Fruit fly (Drosophila melanogaster) whole organism, adult: ENCODE data around the gene CG14932.

ENCODE experiments used
- CG11617 ChIP-seq: fragments of 200-800 bp; sonication (Bioruptor generic); optimal IDR thresholded peaks from 2 replicates; lab custom pipeline; 2017; ENCODE audit warnings: mild to moderate bottlenecking, missing biosample characterization, missing genetic modification reagents, missing genetic modification characterization
- CG12768 ChIP-seq: fragments of 200-800 bp; sonication (Bioruptor generic); optimal IDR thresholded peaks from 2 replicates; lab custom pipeline; 2017; ENCODE audit warnings: missing biosample characterization, missing genetic modification characterization, mild to moderate bottlenecking, moderate library complexity, missing genetic modification reagents
- CG14711 ChIP-seq: fragments of 200-800 bp; sonication (Bioruptor generic); optimal IDR thresholded peaks from 2 replicates; lab custom pipeline; 2018; ENCODE audit warnings: missing biosample characterization, mild to moderate bottlenecking, missing genetic modification characterization, moderate library complexity
- CG1620 ChIP-seq: fragments of 200-800 bp; sonication (Bioruptor generic); optimal IDR thresholded peaks from 2 replicates; lab custom pipeline; 2016; ENCODE audit warnings: missing biosample characterization, missing genetic modification characterization
- CG33017 ChIP-seq: fragments of 200-800 bp; sonication (Bioruptor generic); optimal IDR thresholded peaks from 2 replicates; lab custom pipeline; 2018; ENCODE audit warnings: missing biosample characterization, mild to moderate bottlenecking, missing genetic modification characterization, moderate library complexity
- CG5204 ChIP-seq: fragments of 200-800 bp; sonication (Bioruptor generic); optimal IDR thresholded peaks from 2 replicates; lab custom pipeline; 2016; ENCODE audit warnings: missing biosample characterization, missing genetic modification characterization
- CG7045 ChIP-seq: fragments of 200-800 bp; sonication (Bioruptor generic); optimal IDR thresholded peaks from 2 replicates; lab custom pipeline; 2017; ENCODE audit warnings: missing biosample characterization, mild to moderate bottlenecking, missing genetic modification characterization
- CG7101 ChIP-seq: fragments of 200-800 bp; sonication (Bioruptor generic); optimal IDR thresholded peaks from 2 replicates; lab custom pipeline; 2018; ENCODE audit warnings: missing biosample characterization, mild to moderate bottlenecking, missing genetic modification characterization, moderate library complexity
- Clk ChIP-seq: fragments of 200-800 bp; sonication (Bioruptor generic); optimal IDR thresholded peaks from 2 replicates; lab custom pipeline; 2017; ENCODE audit warnings: missing biosample characterization, missing genetic modification characterization
- Crg-1 ChIP-seq: fragments of 200-800 bp; sonication (Bioruptor generic); optimal IDR thresholded peaks from 2 replicates; lab custom pipeline; 2016; ENCODE audit warnings: missing biosample characterization, missing genetic modification characterization
- Hr96 ChIP-seq: fragments of 200-800 bp; sonication (Bioruptor generic); optimal IDR thresholded peaks from 2 replicates; lab custom pipeline; 2016; ENCODE audit warnings: missing biosample characterization, missing genetic modification characterization
- Mnt ChIP-seq: fragments of 200-800 bp; sonication (Bioruptor generic); optimal IDR thresholded peaks from 2 replicates; lab custom pipeline; 2016; ENCODE audit warnings: missing biosample characterization, mild to moderate bottlenecking, missing genetic modification characterization
- bab1 ChIP-seq: fragments of 200-800 bp; sonication (Bioruptor generic); optimal IDR thresholded peaks from 3 replicates; lab custom pipeline; 2019; ENCODE audit warnings: missing biosample characterization, mild to moderate bottlenecking, missing genetic modification characterization, moderate library complexity
- cic ChIP-seq: fragments of 200-800 bp; sonication (Bioruptor generic); optimal IDR thresholded peaks from 2 replicates; lab custom pipeline; 2017; ENCODE audit warnings: missing biosample characterization, mild to moderate bottlenecking, missing genetic modification characterization, moderate library complexity
- cnc ChIP-seq, 2 experiments: fragments of >200 bp; optimal IDR thresholded peaks; 2 replicates each; lab custom pipeline; 2017
- kay ChIP-seq: fragments of 200-800 bp; sonication (Bioruptor generic); peaks from one replicate; lab custom pipeline; 2016; ENCODE audit warnings: missing biosample characterization, missing genetic modification characterization, borderline replicate concordance
- ovo ChIP-seq: fragments of 200-800 bp; sonication (Bioruptor generic); optimal IDR thresholded peaks from 2 replicates; lab custom pipeline; 2016; ENCODE audit warnings: missing biosample characterization, missing genetic modification characterization
- pad ChIP-seq: fragments of 200-800 bp; sonication (Bioruptor generic); optimal IDR thresholded peaks from 3 replicates; lab custom pipeline; 2017; ENCODE audit warnings: missing biosample characterization, missing genetic modification characterization, mild to moderate bottlenecking, moderate library complexity, missing genetic modification reagents
- tj ChIP-seq: fragments of 200-800 bp; sonication (Bioruptor generic); optimal IDR thresholded peaks from 3 replicates; lab custom pipeline; 2017; ENCODE audit warnings: missing biosample characterization, mild to moderate bottlenecking, missing genetic modification characterization, moderate library complexity
- toe ChIP-seq: fragments of 200-800 bp; sonication (Bioruptor generic); optimal IDR thresholded peaks from 2 replicates; lab custom pipeline; 2016; ENCODE audit warnings: missing biosample characterization, missing genetic modification characterization

CG14932 gene

dm6 chr2L:11837413-11837812 is 47.7 kb downstream of the CG14932 start, which contains the start of gene Sfp33A2:
Gene Sfp33A2 (plus strand): TSS chr2L:11837713.
- TF ChIP-seq CG1620 (GFP tag; lab: Kevin White, UChicago) (no peak), CG11617 (GFP tag; lab: Kevin White, UChicago) (no peak), ovo (GFP tag; lab: Kevin White, UChicago) (no peak), cnc (optimal IDR thresholded peaks at IDR 0.05; lab: Kevin White, UChicago) (no peak), CG7101 (tag; lab: Kevin White, UChicago) (no peak), CG12768 (no peak), Crg-1 (GFP tag; lab: Kevin White, UChicago) (no peak), CG5204 (GFP tag; lab: Kevin White, UChicago) (no peak), CG14711 (tag; lab: Kevin White, UChicago) (no peak), Mnt (GFP tag; lab: Kevin White, UChicago) (no peak), CG33017 (tag; lab: Kevin White, UChicago) (no peak), toe (no peak), cic (GFP tag; lab: Kevin White, UChicago) (no peak), tj (GFP tag; lab: Kevin White, UChicago) (no peak), Hr96 (GFP tag; lab: Kevin White, UChicago) (no peak), kay (GFP tag; lab: Kevin White, UChicago) (no peak), Clk (GFP tag; lab: Kevin White, UChicago) (no peak), CG7045 (GFP tag; lab: Kevin White, UChicago) (no peak), bab1 (GFP tag; lab: Kevin White, UChicago) (no peak)

- TF ChIP-seq CG5204 (GFP tag; lab: Kevin White, UChicago) = no peak
- TF ChIP-seq tj (GFP tag; lab: Kevin White, UChicago) = no peak
- TF ChIP-seq bab1 (GFP tag; lab: Kevin White, UChicago) = no peak
- TF ChIP-seq Hr96 (GFP tag; lab: Kevin White, UChicago) = no peak
- no peak for TF ChIP-seq Clk (GFP tag; lab: Kevin White, UChicago)
- TF ChIP-seq CG1620 (GFP tag; lab: Kevin White, UChicago) = no peak
- TF ChIP-seq Mnt (GFP tag; lab: Kevin White, UChicago) = no peak
- TF ChIP-seq pad = no peak
- TF ChIP-seq CG33017 (tag; lab: Kevin White, UChicago) = no peak
- TF ChIP-seq ovo (GFP tag; lab: Kevin White, UChicago) = no peak
- no peak for TF ChIP-seq CG14711 (tag; lab: Kevin White, UChicago)
- TF ChIP-seq CG12768 = no peak
- no peak for TF ChIP-seq cic (GFP tag; lab: Kevin White, UChicago)
- TF ChIP-seq CG7045 (GFP tag; lab: Kevin White, UChicago) = no peak
- no peak for TF ChIP-seq CG7101 (tag; lab: Kevin White, UChicago)
- TF ChIP-seq kay (GFP tag; lab: Kevin White, UChicago) = no peak
- TF ChIP-seq Crg-1 (GFP tag; lab: Kevin White, UChicago) = no peak
- no peak for TF ChIP-seq toe
Observed at dm6 chr2L:11839612-11840011, 49.9 kb downstream of the CG14932 start, which contains the start of gene Sfp33A3. Gene Sfp33A3 (plus strand): TSS chr2L:11839912.

DNA sequence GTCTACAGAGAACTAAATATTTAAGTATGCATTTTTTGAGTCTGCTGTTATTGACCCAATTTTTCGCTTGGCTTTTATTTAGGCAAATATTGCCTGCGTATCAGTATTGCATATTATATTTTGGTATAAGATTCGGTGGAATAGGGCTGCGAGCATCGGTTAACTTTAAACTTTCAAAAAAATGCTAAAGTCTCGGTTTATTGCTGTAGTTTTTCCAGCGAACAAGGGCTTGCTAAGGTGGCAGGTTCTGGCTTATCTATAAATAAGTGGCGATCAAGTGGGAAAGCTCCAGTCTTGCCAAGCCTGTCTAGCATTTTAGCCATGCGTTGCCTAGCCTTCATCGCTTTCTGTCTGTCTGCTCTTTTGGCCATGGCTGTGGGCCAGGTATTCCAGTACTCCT is 50.7 kb downstream of the CG14932 start, which contains the start of gene CG31704:
Gene CG31704 (plus strand): TSS at position 301 of the 400 bp plus-strand sequence.
- no peak for TF ChIP-seq cnc (optimal IDR thresholded peaks at IDR 0.05; lab: Kevin White, UChicago)
- TF ChIP-seq kay (GFP tag; lab: Kevin White, UChicago) = no peak
- no peak for TF ChIP-seq pad
- no peak for TF ChIP-seq CG1620 (GFP tag; lab: Kevin White, UChicago)
- TF ChIP-seq Mnt (GFP tag; lab: Kevin White, UChicago) = no peak
- TF ChIP-seq Crg-1 (GFP tag; lab: Kevin White, UChicago) = no peak
- TF ChIP-seq ovo (GFP tag; lab: Kevin White, UChicago) = no peak
- no peak for TF ChIP-seq CG7045 (GFP tag; lab: Kevin White, UChicago)
- TF ChIP-seq CG14711 (tag; lab: Kevin White, UChicago) = no peak
- no peak for TF ChIP-seq CG7101 (tag; lab: Kevin White, UChicago)
- TF ChIP-seq cic (GFP tag; lab: Kevin White, UChicago) = no peak
- no peak for TF ChIP-seq Clk (GFP tag; lab: Kevin White, UChicago)
- TF ChIP-seq CG33017 (tag; lab: Kevin White, UChicago) = no peak
- TF ChIP-seq Hr96 (GFP tag; lab: Kevin White, UChicago) = no peak
- TF ChIP-seq tj (GFP tag; lab: Kevin White, UChicago) = no peak
- no peak for TF ChIP-seq bab1 (GFP tag; lab: Kevin White, UChicago)
